Worm (Caenorhabditis elegans) whole organism, midembryonic: ENCODE data around the gene fbxb-81.
A peak's percentile ranks its signal among the peaks of the same experiment; 100 is the strongest.
"Not testable (repeated sequence)": the region's sequence is repeated elsewhere in the genome, so short reads cannot be mapped to it uniquely, and the experiment has no call there.

Experiments used
- T22C8.4 ChIP-seq: fragments of 200-800 bp; sonication (Bioruptor generic); IDR thresholded peaks from 2 replicates; pipeline ENCODE4 v1.3.6; 2022; ENCODE audit warnings: missing genetic modification characterization, missing compliant biosample characterization
- cog-1 ChIP-seq: sonication (generic microtip); optimal IDR thresholded peaks from 2 replicates; lab custom pipeline; 2016; ENCODE audit warnings: missing genetic modification characterization, missing compliant biosample characterization
- flt-1 ChIP-seq: fragments of 200-800 bp; sonication (Bioruptor generic); IDR thresholded peaks from 2 replicates; pipeline ENCODE4 v1.3.6; 2022; ENCODE audit warnings: missing genetic modification characterization, missing compliant biosample characterization
- klf-2 ChIP-seq: fragments of 200-800 bp; sonication (Bioruptor generic); conservative IDR thresholded peaks from 2 replicates; pipeline ENCODE4 v1.3.6; 2022; ENCODE audit warnings: missing genetic modification reagents, missing genetic modification characterization, missing compliant biosample characterization
- med-1 ChIP-seq: sonication (generic microtip); optimal IDR thresholded peaks from 2 replicates; lab custom pipeline; 2017; ENCODE audit warnings: missing genetic modification characterization, mild to moderate bottlenecking, missing compliant biosample characterization, antibody characterized with exemption, missing genetic modification reagents; ENCODE audit not compliant: insufficient read depth
- ref-1 ChIP-seq: fragments of 200-800 bp; sonication (Bioruptor generic); conservative IDR thresholded peaks from 2 replicates; pipeline ENCODE4 v1.3.6; 2022; ENCODE audit warnings: missing genetic modification reagents, missing genetic modification characterization, missing compliant biosample characterization
- tab-1 ChIP-seq: fragments of 200-800 bp; sonication (Bioruptor generic); IDR thresholded peaks from 2 replicates; pipeline ENCODE4 v1.3.6; 2022; ENCODE audit warnings: missing genetic modification characterization, missing compliant biosample characterization
- ztf-23 ChIP-seq: fragments of 200-800 bp; sonication (Bioruptor generic); IDR thresholded peaks from 2 replicates; pipeline ENCODE4 v1.3.6; 2022; ENCODE audit warnings: missing genetic modification reagents, missing genetic modification characterization, missing compliant biosample characterization
- ztf-29 ChIP-seq: fragments of 200-800 bp; sonication (Bioruptor generic); IDR thresholded peaks from 2 replicates; pipeline ENCODE4 v1.3.6; 2022; ENCODE audit warnings: missing genetic modification reagents, missing genetic modification characterization, missing compliant biosample characterization

fbxb-81 gene

DNA sequence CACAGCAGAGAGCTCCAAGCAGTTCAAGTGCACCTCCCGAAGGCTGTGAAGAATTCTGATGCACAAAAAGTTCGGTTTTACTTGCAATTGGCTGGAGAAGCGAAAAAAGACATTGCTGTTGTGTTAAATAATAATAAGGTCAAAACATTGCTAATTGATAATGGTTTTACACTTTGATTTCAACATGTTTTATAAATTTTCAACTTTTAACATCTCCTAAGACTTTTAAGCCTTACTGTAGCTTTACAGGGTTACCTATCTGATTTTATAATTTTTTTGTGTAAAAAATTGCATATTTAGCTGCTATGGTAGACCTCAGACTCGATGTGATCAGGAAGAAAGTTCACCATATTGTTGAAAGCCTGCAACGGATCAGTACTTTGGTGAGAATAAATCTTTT is 6.8 kb downstream of the fbxb-81 start, which contains the start of gene pals-25:
pals-25 (plus strand) TSS at position 301 of the 400 bp plus-strand sequence.
- TF ChIP-seq flt-1 (GFP tag; lab: Robert Waterston, UW): no peak
- TF ChIP-seq ref-1 (GFP tag; lab: Robert Waterston, UW): no peak
- TF ChIP-seq tab-1: no peak
- no peak for TF ChIP-seq klf-2
- no peak for TF ChIP-seq cog-1 (tag; lab: Kevin White, UChicago)
- no peak for TF ChIP-seq med-1 (GFP tag; lab: Kevin White, UChicago)
- no peak for TF ChIP-seq ztf-23 (GFP tag; lab: Robert Waterston, UW)
- TF ChIP-seq ztf-29 (GFP tag; lab: Robert Waterston, UW): no peak
- no peak for TF ChIP-seq T22C8.4

DNA sequence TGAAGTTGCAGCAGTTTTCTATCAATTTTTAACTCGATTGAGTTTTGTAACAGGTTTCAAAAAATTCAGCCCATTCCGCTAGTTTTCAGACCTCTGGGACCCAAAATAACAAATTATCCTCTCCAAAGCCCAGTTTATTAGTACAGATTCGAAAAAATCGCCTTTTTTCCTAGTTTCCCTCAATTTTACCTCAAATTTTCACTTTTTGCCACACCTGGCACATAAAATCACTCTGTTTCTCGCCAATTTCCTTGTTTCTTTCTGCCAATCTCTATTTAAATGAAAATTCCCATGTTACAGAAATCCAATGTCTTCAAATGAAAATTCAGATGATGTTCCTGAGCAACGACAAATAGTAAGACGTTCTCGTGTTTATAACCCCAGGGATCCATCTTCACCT is 8.9 kb downstream of the fbxb-81 start, which contains the start of gene pals-22:
pals-22 (plus strand) TSS at position 301 of the 400 bp plus-strand sequence.
- TF ChIP-seq tab-1 (no peak), ztf-23 (GFP tag; lab: Robert Waterston, UW) (no peak), T22C8.4 (no peak), cog-1 (tag; lab: Kevin White, UChicago) (no peak), med-1 (GFP tag; lab: Kevin White, UChicago) (no peak), flt-1 (GFP tag; lab: Robert Waterston, UW) (no peak), klf-2 (no peak), ztf-29 (GFP tag; lab: Robert Waterston, UW) (no peak), ref-1 (GFP tag; lab: Robert Waterston, UW) (no peak)

DNA sequence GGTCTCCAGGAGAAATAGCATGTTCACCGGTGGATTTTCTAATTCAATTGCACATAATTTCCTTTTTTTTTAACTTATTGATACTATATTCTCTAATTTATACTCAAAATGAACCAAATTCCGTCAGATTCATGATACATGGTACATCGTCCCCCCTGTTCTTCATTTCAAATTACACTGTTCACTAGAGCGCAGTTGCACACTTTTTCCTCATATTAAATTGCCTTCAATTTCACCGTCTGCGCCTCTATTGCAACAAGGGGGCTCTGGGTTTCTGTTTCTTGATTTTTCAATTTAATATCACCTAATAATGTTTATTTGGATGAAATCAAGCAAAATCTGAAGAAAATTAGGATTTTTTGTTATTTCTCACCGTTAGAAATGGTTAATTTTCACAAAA is 9.4 kb downstream of the fbxb-81 start:
- peak; percentile 5 for TF ChIP-seq cog-1 (tag; lab: Kevin White, UChicago)
- no peak for TF ChIP-seq ztf-23 (GFP tag; lab: Robert Waterston, UW)

DNA sequence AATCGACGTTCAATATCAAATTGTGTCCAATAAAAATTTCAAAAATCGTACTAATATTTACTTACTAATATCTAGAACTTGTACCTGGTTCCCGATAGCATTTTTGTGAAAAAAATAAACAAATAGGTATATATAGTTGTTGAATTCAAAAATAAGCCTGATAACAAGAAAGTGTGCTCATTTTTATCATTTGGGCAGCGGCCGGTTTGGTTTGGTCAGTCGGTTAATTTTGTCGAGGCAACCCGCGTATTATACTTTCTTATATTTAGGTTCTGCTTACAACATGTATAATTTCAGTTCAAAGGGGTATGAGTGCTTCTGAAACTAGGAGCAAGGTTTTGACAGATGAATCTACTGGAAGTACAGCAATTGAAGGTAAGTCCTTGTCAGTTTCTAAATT is 10.4 kb downstream of the fbxb-81 start, which contains the start of the genes nhr-280 and C29F9.2:
nhr-280 (minus strand) TSS at position 101 of the 400 bp plus-strand sequence.
C29F9.2 (plus strand) TSS at position 298 of the 400 bp plus-strand sequence.
- no peak for TF ChIP-seq klf-2
- TF ChIP-seq cog-1 (tag; lab: Kevin White, UChicago): no peak
- no peak for TF ChIP-seq flt-1 (GFP tag; lab: Robert Waterston, UW)
- TF ChIP-seq T22C8.4: no peak
- TF ChIP-seq ref-1 (GFP tag; lab: Robert Waterston, UW): no peak
- TF ChIP-seq ztf-29 (GFP tag; lab: Robert Waterston, UW): no peak
- no peak for TF ChIP-seq tab-1
- TF ChIP-seq ztf-23 (GFP tag; lab: Robert Waterston, UW): no peak
- no peak for TF ChIP-seq med-1 (GFP tag; lab: Kevin White, UChicago)

DNA sequence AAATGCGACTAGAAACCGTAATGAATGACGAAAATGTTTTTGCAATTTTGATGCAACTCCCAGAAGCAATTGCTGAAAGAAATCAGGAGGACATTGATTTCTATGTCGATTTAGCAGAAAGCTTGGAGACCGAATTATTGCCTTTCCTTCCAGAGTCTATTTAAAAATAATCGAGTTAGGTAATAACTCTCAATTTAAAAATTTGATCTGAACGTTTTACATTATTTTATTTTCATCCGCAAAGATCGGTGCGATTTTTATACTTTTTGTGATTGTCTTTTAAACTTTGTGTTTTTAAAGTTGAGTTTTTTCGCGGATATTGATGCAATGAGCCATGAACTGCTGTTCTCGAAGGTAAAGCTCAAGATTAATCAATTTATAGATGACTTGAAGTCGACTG is 16.5 kb downstream of the fbxb-81 start, which contains the start of gene pals-23:
pals-23 (plus strand) TSS at position 301 of the 400 bp plus-strand sequence.
- TF ChIP-seq med-1 (GFP tag; lab: Kevin White, UChicago): no peak
- no peak for TF ChIP-seq ref-1 (GFP tag; lab: Robert Waterston, UW)
- no peak for TF ChIP-seq ztf-29 (GFP tag; lab: Robert Waterston, UW)
- TF ChIP-seq ztf-23 (GFP tag; lab: Robert Waterston, UW): no peak
- TF ChIP-seq cog-1 (tag; lab: Kevin White, UChicago): no peak
- no peak for TF ChIP-seq klf-2
- no peak for TF ChIP-seq flt-1 (GFP tag; lab: Robert Waterston, UW)
- no peak for TF ChIP-seq T22C8.4
- TF ChIP-seq tab-1: no peak

DNA sequence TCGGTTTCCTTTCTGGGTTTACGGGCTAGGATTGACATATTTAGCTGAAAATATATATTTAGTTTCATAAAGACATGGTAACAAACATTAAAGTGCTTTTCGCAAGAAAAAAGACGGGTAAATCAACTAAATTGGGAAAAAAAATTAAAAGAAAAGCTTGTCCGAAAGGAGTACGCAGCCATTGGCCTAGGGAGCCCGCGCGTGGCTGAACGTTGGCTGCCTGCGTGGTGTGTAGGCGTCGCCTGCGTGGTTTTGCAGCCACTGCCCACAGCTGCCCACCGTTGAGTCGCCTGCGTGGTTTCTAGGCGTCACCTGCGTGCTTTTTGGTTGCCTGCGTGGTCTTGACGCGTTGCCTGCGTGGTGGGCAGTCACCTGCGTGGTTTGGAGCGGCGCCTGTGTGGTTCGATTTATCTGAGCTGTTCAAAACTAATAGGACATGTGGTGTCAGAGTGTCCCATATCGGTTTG is 19.0 kb downstream of the fbxb-81 start, which contains the start of gene C29F9.12:
C29F9.12 (minus strand) TSS at position 51 of the 467 bp plus-strand sequence.
- TF ChIP-seq cog-1 (tag; lab: Kevin White, UChicago); klf-2; tab-1: not testable (repeated sequence)

DNA sequence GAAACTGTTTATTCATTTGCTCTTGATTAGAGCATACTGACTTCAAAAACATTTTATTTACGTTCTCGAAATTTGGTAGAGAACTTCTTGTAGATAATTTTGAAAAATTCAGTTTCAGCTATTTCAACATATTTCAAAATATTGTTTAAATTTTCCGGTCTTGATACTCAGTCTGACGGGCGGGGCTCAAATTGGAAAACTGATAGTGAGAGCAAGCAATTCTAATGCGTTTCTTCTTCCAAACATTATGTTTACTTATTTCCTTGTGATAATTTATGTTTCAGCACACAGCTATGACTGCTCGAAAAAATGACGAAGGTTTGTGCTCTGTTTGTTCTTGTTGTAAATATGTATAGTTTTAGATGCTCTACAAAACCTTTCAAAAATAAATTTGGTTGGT is 20.8 kb downstream of the fbxb-81 start, which contains the start of gene pals-24:
pals-24 (plus strand) TSS at position 237 of the 400 bp plus-strand sequence.
- no peak for TF ChIP-seq klf-2
- TF ChIP-seq T22C8.4: no peak
- TF ChIP-seq ztf-23 (GFP tag; lab: Robert Waterston, UW): no peak
- no peak for TF ChIP-seq tab-1
- TF ChIP-seq ztf-29 (GFP tag; lab: Robert Waterston, UW): no peak
- no peak for TF ChIP-seq flt-1 (GFP tag; lab: Robert Waterston, UW)
- no peak for TF ChIP-seq med-1 (GFP tag; lab: Kevin White, UChicago)
- TF ChIP-seq ref-1 (GFP tag; lab: Robert Waterston, UW): no peak
- no peak for TF ChIP-seq cog-1 (tag; lab: Kevin White, UChicago)

DNA sequence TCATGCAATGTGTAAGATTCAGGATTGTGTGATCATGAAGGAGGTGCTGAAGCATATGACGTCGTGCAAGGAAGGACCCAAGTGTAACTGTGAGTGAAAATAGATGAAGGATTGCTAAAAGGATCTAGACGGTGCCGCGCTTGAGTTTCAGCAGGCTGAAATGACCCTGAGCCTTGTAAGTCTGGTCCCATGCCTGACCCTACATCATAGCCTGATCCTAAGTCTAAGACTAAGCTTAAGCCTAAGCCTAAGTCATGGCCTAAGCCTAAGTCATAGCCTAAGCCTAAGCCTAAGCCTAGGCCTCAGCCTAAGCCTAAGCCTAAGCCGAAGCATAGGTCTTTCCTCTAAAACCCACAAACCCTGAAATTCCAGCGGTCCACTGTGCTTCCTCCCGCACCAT is 23.2 kb downstream of the fbxb-81 start:
- TF ChIP-seq med-1 (GFP tag; lab: Kevin White, UChicago) (no peak), klf-2 (no peak), cog-1 (tag; lab: Kevin White, UChicago) (no peak), ztf-23 (GFP tag; lab: Robert Waterston, UW) (no peak), tab-1 (no peak)

DNA sequence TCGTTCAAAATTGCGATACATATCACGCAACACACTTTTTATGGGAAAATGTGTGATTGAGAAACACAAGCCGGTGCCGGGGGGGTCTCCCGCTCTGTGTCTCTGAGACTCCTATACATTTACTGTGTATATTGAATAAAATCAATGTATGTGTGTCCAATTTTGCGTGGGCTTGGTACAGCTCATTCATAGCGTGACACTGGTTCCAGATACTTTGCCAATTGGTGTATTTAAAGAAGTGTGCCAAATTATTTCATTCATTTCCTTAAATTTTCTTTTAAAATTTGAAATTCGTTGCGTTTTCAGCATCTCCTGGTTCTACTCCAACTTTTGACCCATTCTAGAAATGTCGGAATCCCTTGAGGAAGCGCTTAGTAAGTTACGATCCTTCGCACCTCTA is 23.8 kb downstream of the fbxb-81 start, which contains the start of gene C29F9.5:
C29F9.5 (plus strand) TSS at position 301 of the 400 bp plus-strand sequence.
- no peak for TF ChIP-seq cog-1 (tag; lab: Kevin White, UChicago)
- no peak for TF ChIP-seq tab-1
- no peak for TF ChIP-seq flt-1 (GFP tag; lab: Robert Waterston, UW)
- no peak for TF ChIP-seq ztf-23 (GFP tag; lab: Robert Waterston, UW)
- TF ChIP-seq klf-2: no peak
- no peak for TF ChIP-seq ref-1 (GFP tag; lab: Robert Waterston, UW)

DNA sequence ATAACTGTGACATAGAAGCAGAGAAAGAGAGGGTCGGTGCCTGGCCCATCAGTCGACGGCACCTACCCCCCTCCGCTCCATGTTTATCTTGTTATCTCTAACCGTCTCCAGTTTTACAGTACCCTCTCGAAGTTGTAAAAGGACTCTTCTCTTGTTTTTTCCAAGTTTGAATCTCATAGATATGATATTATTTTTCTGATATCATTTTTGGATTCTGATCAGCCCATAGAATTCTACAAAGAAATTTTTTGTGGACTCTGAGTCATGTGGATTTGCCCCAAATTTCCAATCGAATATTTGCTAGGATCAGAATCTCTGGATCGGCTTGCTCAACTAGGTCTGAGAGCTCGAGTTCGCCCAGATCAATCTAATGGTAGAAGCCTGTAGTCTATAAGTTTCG is 26.4 kb downstream of the fbxb-81 start, which contains the start of gene C29F9.6:
C29F9.6 (plus strand) TSS at position 301 of the 400 bp plus-strand sequence.
- TF ChIP-seq ztf-23 (GFP tag; lab: Robert Waterston, UW): no peak
- no peak for TF ChIP-seq ztf-29 (GFP tag; lab: Robert Waterston, UW)
